Fruit fly (Drosophila melanogaster) Kc167 (cell line): ENCODE measurements around the gene CG12502.

ENCODE experiments used
- Myc ChIP-seq: fragments of >200 bp; optimal IDR thresholded peaks from 2 replicates; lab custom pipeline; 2017; ENCODE audit warnings: missing external identifiers
- h ChIP-seq: fragments of >200 bp; optimal IDR thresholded peaks from 3 replicates; lab custom pipeline; 2018; ENCODE audit warnings: missing external identifiers

DNA sequence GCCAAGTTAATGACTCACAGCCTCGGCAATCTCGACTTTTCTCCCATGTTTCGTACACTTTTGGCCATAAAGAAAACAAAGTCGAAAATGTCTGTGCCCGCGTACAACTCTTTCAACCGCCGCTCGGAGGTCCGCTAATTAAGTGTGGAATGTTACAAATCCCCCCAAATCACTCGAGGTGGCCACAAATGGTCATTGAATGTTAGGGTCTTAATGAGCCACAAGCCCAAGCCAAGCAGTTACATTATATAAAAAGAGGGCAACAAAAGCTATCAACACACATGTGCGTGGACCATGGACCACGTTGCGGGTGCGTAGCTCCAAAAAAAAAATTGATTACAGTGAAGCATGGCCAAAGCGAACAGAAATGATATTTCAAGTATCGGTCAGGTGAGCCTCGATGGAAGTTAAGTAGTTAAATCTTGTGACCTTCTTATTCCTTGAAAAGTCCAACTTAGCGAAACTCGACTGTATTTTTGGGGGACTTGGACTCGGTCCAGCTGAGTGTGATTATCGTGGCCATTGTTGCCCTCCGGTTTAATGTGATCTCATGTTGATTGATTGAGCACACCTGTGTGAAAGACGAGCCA is 45.8 kb upstream of the CG12502 start:
- no peak for TF ChIP-seq Myc (lab: Kevin White, UChicago)
- TF ChIP-seq h (lab: Kevin White, UChicago) = no peak
